Worm (Caenorhabditis elegans): ENCODE measurements around the gene lipl-3.

The lipl-3 gene

DNA sequence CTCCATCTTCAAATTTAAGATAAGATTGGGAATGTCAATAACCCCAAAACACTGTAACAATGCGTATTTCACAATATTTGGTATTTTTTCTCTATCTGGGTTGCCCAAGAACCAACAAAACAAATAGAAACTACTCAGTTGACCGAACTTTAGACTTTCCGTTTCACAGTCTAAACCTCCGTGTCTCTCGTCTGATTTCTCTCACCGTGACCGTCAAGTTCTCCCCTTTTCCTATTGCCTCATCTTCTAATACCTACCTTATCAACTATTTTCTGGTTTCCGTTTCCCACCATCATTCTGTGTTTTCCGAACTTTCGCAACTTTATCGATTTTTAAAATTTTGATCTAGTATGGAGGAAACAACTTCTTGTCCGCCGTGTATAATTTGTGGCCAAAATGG lies 29.7 kb downstream of the lipl-3 start, which contains the start of gene nhr-131 (continued):
- TF ChIP-seq daf-19 (GFP tag; conservative IDR thresholded peaks at IDR 0.05): no peak
- TF ChIP-seq lin-1 (GFP tag; IDR thresholded peaks at IDR 0.05): peak; percentile 58; the same call in 1 of the 2 replicates
- no peak for TF ChIP-seq ceh-32 (tag; optimal IDR thresholded peaks at IDR 0.05; ENCODE audit: poor library complexity)
- no peak for TF ChIP-seq ctbp-1 (GFP tag; IDR thresholded peaks at IDR 0.05)
- TF ChIP-seq pqm-1 (tag; optimal IDR thresholded peaks at IDR 0.05): peak; percentile 62
- no peak for TF ChIP-seq madf-9 (GFP tag; conservative IDR thresholded peaks at IDR 0.05)
- no peak for TF ChIP-seq lin-38 (GFP tag; IDR thresholded peaks at IDR 0.05)
- TF ChIP-seq nhr-41 (GFP tag; IDR thresholded peaks at IDR 0.05): no peak

DNA sequence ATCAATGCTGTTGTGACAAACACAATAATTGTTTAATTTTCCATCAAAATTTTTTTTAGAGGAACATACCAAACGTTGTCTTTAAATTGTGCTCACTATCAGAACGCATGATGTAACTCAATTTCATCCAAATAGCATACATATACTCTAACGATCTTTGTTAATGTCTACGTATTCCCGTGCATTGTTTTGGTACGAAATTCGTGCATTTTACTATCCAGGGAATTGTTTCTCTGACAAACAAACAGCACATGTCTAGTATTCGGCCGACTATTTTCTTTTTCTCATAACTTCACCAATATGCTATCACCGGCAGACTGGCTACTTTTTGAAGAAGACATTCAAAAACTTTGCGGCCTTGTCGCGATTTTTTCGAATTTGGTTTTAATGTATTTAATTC lies 32.6 kb downstream of the lipl-3 start, which contains the start of gene str-196:
str-196 (plus strand) TSS at position 301 of the 400 bp plus-strand sequence.
- no peak for TF ChIP-seq ceh-32 (tag; optimal IDR thresholded peaks at IDR 0.05; ENCODE audit: poor library complexity)
- TF ChIP-seq lir-3 (tag; optimal IDR thresholded peaks at IDR 0.05): no peak
- no peak for TF ChIP-seq F49E8.2 (tag; optimal IDR thresholded peaks at IDR 0.05; ENCODE audit: borderline replicate concordance)
- TF ChIP-seq tra-1 (GFP tag; IDR thresholded peaks at IDR 0.05): no peak
- TF ChIP-seq ceh-62 (tag; optimal IDR thresholded peaks at IDR 0.05): no peak
- TF ChIP-seq skn-1 (tag; optimal IDR thresholded peaks at IDR 0.05): no peak
- no peak for TF ChIP-seq arid-1 (GFP tag; conservative IDR thresholded peaks at IDR 0.05)
- no peak for TF ChIP-seq ctbp-1 (GFP tag; IDR thresholded peaks at IDR 0.05)
- no peak for TF ChIP-seq R02D3.7 (tag; optimal IDR thresholded peaks at IDR 0.05)
- TF ChIP-seq nhr-111 (GFP tag; optimal IDR thresholded peaks at IDR 0.05): no peak
- no peak for TF ChIP-seq F44E2.7 (GFP tag; IDR thresholded peaks at IDR 0.05)
- no peak for TF ChIP-seq dve-1 (tag; optimal IDR thresholded peaks at IDR 0.05; ENCODE audit: insufficient read depth)
- no peak for TF ChIP-seq nhr-102 (tag; optimal IDR thresholded peaks at IDR 0.05)
- no peak for TF ChIP-seq F37D6.2 (tag; optimal IDR thresholded peaks at IDR 0.05)
- TF ChIP-seq ZK337.2 (GFP tag; IDR thresholded peaks at IDR 0.05): no peak
- TF ChIP-seq D1046.2 (GFP tag; IDR thresholded peaks at IDR 0.05): no peak
- no peak for TF ChIP-seq nhr-41 (GFP tag; IDR thresholded peaks at IDR 0.05)
- TF ChIP-seq Y5F2A.4 (GFP tag; optimal IDR thresholded peaks at IDR 0.05): no peak
- TF ChIP-seq spr-3 (GFP tag; optimal IDR thresholded peaks at IDR 0.05): no peak

ce11 chrV:489320-489719 lies 34.7 kb downstream of the lipl-3 start, which contains the start of gene nhr-106:
Gene nhr-106, plus strand, starts transcription at chrV:489620.
- TF ChIP-seq hif-1 (tag; optimal IDR thresholded peaks at IDR 0.05) (no peak), dmd-9 (GFP tag; IDR thresholded peaks at IDR 0.05) (no peak), madf-5 (GFP tag; IDR thresholded peaks at IDR 0.05) (no peak), spr-1 (tag; optimal IDR thresholded peaks at IDR 0.05) (no peak), pqm-1 (tag; optimal IDR thresholded peaks at IDR 0.05) (peak; percentile 20), nhr-42 (GFP tag; IDR thresholded peaks at IDR 0.05) (no peak), aha-1 (tag) (no peak), pha-4 (GFP tag; IDR thresholded peaks at IDR 0.05) (no peak), pha-4 (tag; optimal IDR thresholded peaks at IDR 0.05) (no peak), mdl-1 (tag; optimal IDR thresholded peaks at IDR 0.05) (no peak), tra-1 (GFP tag; IDR thresholded peaks at IDR 0.05) (no peak), php-3 (GFP tag; IDR thresholded peaks at IDR 0.05) (no peak), daf-16 (GFP tag; optimal IDR thresholded peaks at IDR 0.05) (no peak), daf-16 (tag; optimal IDR thresholded peaks at IDR 0.05) (peak; percentile 26), daf-8 (GFP tag; IDR thresholded peaks at IDR 0.05) (no peak), jun-1 (tag; optimal IDR thresholded peaks at IDR 0.05) (no peak), egl-27 (tag; optimal IDR thresholded peaks at IDR 0.05) (no peak), lin-38 (GFP tag; IDR thresholded peaks at IDR 0.05) (no peak), mdt-29 (GFP tag; IDR thresholded peaks at IDR 0.05) (no peak), skn-1 (tag; optimal IDR thresholded peaks at IDR 0.05) (no peak), nhr-28 (tag; optimal IDR thresholded peaks at IDR 0.05) (peak; percentile 78), D1046.2 (GFP tag; IDR thresholded peaks at IDR 0.05) (no peak), nhr-10 (tag; optimal IDR thresholded peaks at IDR 0.05) (no peak), F44E2.7 (GFP tag; IDR thresholded peaks at IDR 0.05) (no peak), nhr-11 (tag; optimal IDR thresholded peaks at IDR 0.05) (no peak), dmd-6 (GFP tag; IDR thresholded peaks at IDR 0.05) (peak; percentile 48; the same call in 1 of the 2 replicates), tag-97 (GFP tag; IDR thresholded peaks at IDR 0.05) (no peak), spr-3 (GFP tag; optimal IDR thresholded peaks at IDR 0.05) (no peak)
